Worm (Caenorhabditis elegans) whole organism, late embryonic: ENCODE measurements around the gene cyp-14A2.

Source experiments
- lin-11 ChIP-seq: fragments of 200-800 bp; sonication (Bioruptor generic); optimal IDR thresholded peaks from 2 replicates; lab custom pipeline; 2018; ENCODE audit warnings: mild to moderate bottlenecking, missing genetic modification characterization, missing compliant biosample characterization
- pha-4 ChIP-seq: fragments of 150-350 bp; optimal IDR thresholded peaks from 2 replicates; lab custom pipeline; 2018; ENCODE audit warnings: missing biosample characterization, missing genetic modification reagents, missing genetic modification characterization

DNA sequence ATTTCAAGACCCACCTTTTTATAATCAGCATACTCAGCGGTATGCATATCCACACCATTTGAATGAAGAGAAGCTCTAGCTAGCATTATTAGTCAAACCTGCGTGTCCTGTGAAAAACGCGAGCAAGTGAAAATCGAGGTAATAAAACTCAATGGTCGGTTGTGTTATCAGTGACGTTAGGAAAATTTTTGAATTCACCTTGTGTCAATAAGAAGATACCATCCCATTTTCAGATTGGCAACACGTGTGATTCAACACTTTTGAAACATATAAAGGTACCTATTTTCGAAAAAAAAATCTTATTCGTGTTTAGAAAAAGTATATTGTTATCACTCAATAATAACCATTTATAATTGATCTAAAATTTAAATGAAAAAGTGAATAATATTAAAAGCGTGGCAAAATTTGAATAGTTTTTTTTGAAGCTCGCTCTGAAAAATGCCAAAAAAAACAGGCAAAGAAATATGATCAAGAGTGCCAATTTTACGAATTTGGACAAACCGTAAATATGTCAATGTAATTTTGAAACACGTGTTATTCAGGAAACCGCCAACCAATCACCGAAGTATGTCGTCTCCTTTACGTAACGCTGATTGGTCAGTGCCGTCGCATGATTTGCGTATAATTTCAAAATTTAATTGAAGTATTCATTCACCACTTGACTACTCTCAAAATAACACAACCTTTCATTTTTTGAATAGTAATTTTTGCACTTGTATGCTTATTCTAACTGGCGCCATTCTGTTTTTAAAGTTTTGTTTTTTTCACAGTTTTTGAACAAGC is 42.3 kb upstream of the cyp-14A2 start, which contains the start of gene F46G10.1:
- TF ChIP-seq lin-11 (tag; lab: Kevin White, UChicago): no peak
- TF ChIP-seq pha-4 (tag; lab: Kevin White, UChicago): no peak
